Fruit fly (Drosophila melanogaster): ENCODE results near the gene Ndae1.

The Ndae1 gene

dm6 chr2L:7256144-7256543 lies 7.0 kb upstream of the Ndae1 start:
- TF ChIP-seq CG6854 (GFP tag; optimal IDR thresholded peaks at IDR 0.05): no peak
- no peak for TF ChIP-seq OdsH (GFP tag; optimal IDR thresholded peaks at IDR 0.05)
- TF ChIP-seq pdm3 (GFP tag; optimal IDR thresholded peaks at IDR 0.05): no peak
- no peak for TF ChIP-seq CG31627 (GFP tag; optimal IDR thresholded peaks at IDR 0.05)
- no peak for TF ChIP-seq CG16779 (tag; optimal IDR thresholded peaks at IDR 0.05)
- no peak for TF ChIP-seq CG8632 (GFP tag; optimal IDR thresholded peaks at IDR 0.05)
- TF ChIP-seq CG6276 (GFP tag; optimal IDR thresholded peaks at IDR 0.05): no peak
- no peak for TF ChIP-seq Sox14 (GFP tag; optimal IDR thresholded peaks at IDR 0.05)
- TF ChIP-seq CG1621 (tag; optimal IDR thresholded peaks at IDR 0.05): no peak
- no peak for TF ChIP-seq CG10669 (GFP tag; optimal IDR thresholded peaks at IDR 0.05)
- TF ChIP-seq Ets96B (tag; optimal IDR thresholded peaks at IDR 0.05): no peak
- TF ChIP-seq dsx (GFP tag; optimal IDR thresholded peaks at IDR 0.05; ENCODE audit: poor library complexity, severe bottlenecking): no peak

- TF ChIP-seq CG11902 (GFP tag; optimal IDR thresholded peaks at IDR 0.05) (no peak), fkh (GFP tag; optimal IDR thresholded peaks at IDR 0.05) (peak; percentile 61)
These were observed 5.6 kb upstream of the Ndae1 start for dm6 chr2L:7254712-7255183.

dm6 chr2L:7252882-7253281 lies 3.7 kb upstream of the Ndae1 start, which contains the start of gene CG13786:
Gene CG13786, minus strand, starts transcription at chr2L:7252982.
- no peak for TF ChIP-seq CG11294 (GFP tag; IDR thresholded peaks at IDR 0.05)
- no peak for TF ChIP-seq CG6276 (GFP tag; optimal IDR thresholded peaks at IDR 0.05)
- no peak for TF ChIP-seq CG9139 (GFP tag; optimal IDR thresholded peaks at IDR 0.05)
- no peak for TF ChIP-seq acj6 (GFP tag; optimal IDR thresholded peaks at IDR 0.05)
- TF ChIP-seq esn (GFP tag; optimal IDR thresholded peaks at IDR 0.05): no peak
- no peak for TF ChIP-seq CG11902 (GFP tag; optimal IDR thresholded peaks at IDR 0.05)

- TF ChIP-seq CG8119 (GFP tag; IDR thresholded peaks at IDR 0.05) (no peak), fkh (GFP tag; optimal IDR thresholded peaks at IDR 0.05) (peak; percentile 80)
These were observed 1.0 kb downstream of the Ndae1 start for dm6 chr2L:7248114-7248513.

- TF ChIP-seq vri (GFP tag; optimal IDR thresholded peaks at IDR 0.05) (peak; percentile 68), CG6854 (GFP tag; optimal IDR thresholded peaks at IDR 0.05) (no peak)
These were observed 6.8 kb downstream of the Ndae1 start for dm6 chr2L:7242240-7242793.

- TF ChIP-seq esn (GFP tag; optimal IDR thresholded peaks at IDR 0.05): no peak
- TF ChIP-seq CG34406 (GFP tag; optimal IDR thresholded peaks at IDR 0.05): no peak
These were observed 7.6 kb downstream of the Ndae1 start for dm6 chr2L:7241499-7241898.

- TF ChIP-seq Eip78C (GFP tag): peak; percentile 42
- TF ChIP-seq CG8119 (GFP tag; IDR thresholded peaks at IDR 0.05): no peak
- TF ChIP-seq Sox14 (GFP tag; optimal IDR thresholded peaks at IDR 0.05): no peak
- TF ChIP-seq Blimp-1 (GFP tag; optimal IDR thresholded peaks at IDR 0.05): no peak
- TF ChIP-seq fkh (GFP tag; optimal IDR thresholded peaks at IDR 0.05): peak; percentile 33
- TF ChIP-seq vri (GFP tag; optimal IDR thresholded peaks at IDR 0.05): no peak
- no peak for TF ChIP-seq pdm3 (GFP tag; optimal IDR thresholded peaks at IDR 0.05)
These were observed 8.2 kb downstream of the Ndae1 start for dm6 chr2L:7240964-7241363.

dm6 chr2L:7240311-7240710 lies 8.8 kb downstream of the Ndae1 start:
- TF ChIP-seq CG8632 (GFP tag; optimal IDR thresholded peaks at IDR 0.05) (no peak), ss (GFP tag; optimal IDR thresholded peaks at IDR 0.05) (peak in 1 of 2 experiments; percentile 11), vri (GFP tag; optimal IDR thresholded peaks at IDR 0.05) (peak; percentile 2), Sox102F (GFP tag; optimal IDR thresholded peaks at IDR 0.05) (no peak)

Data from whole organism, prepupa.